Worm (Caenorhabditis elegans) whole organism, young adult: ENCODE data around the gene csn-6.

Experiments
- Y79H2A.3 ChIP-seq: fragments of 200-800 bp; sonication (Bioruptor generic); conservative IDR thresholded peaks from 2 replicates; pipeline ENCODE4 v1.3.6; 2022; ENCODE audit warnings: missing genetic modification reagents, missing genetic modification characterization, missing compliant biosample characterization
- ZK185.1 ChIP-seq: sonication (generic microtip); optimal IDR thresholded peaks from 2 replicates; lab custom pipeline; 2016; ENCODE audit warnings: mild to moderate bottlenecking, missing genetic modification characterization, missing compliant biosample characterization; ENCODE audit not compliant: poor library complexity, severe bottlenecking
- ama-1 ChIP-seq, 3 experiments: fragments of 150-350 bp in 1 of 3; sonication (generic microtip) in 2 of 3; optimal IDR thresholded peaks; 2 replicates each; lab custom pipeline; 2014 to 2018; ENCODE audit warnings: missing biosample characterization in 2 of 3, missing genetic modification characterization in 2 of 3, missing genetic modification reagents in 2 of 3
- ceh-27 ChIP-seq: fragments of 200-800 bp; sonication (Bioruptor generic); optimal IDR thresholded peaks from 2 replicates; lab custom pipeline; 2018; ENCODE audit warnings: mild to moderate bottlenecking, missing genetic modification characterization, moderate library complexity, missing compliant biosample characterization
- dpl-1 ChIP-seq: fragments of 150-350 bp; optimal IDR thresholded peaks from 2 replicates; lab custom pipeline; 2014; ENCODE audit warnings: missing biosample characterization, missing genetic modification reagents, missing genetic modification characterization
- lin-54 ChIP-seq: fragments of 200-800 bp; sonication (Bioruptor generic); optimal IDR thresholded peaks from 2 replicates; lab custom pipeline; 2018; ENCODE audit warnings: mild to moderate bottlenecking, missing genetic modification characterization, missing compliant biosample characterization
- nfya-2 ChIP-seq: fragments of 200-800 bp; sonication (Bioruptor generic); IDR thresholded peaks from 2 replicates; pipeline ENCODE4 v1.3.6; 2022; ENCODE audit warnings: missing genetic modification reagents, missing genetic modification characterization, missing compliant biosample characterization
- repo-1 ChIP-seq: sonication (generic microtip); optimal IDR thresholded peaks from 2 replicates; lab custom pipeline; 2017; ENCODE audit warnings: mild to moderate bottlenecking, missing genetic modification characterization, missing compliant biosample characterization
- sdz-38 ChIP-seq: sonication (generic microtip); optimal IDR thresholded peaks from 2 replicates; lab custom pipeline; 2016; ENCODE audit warnings: missing genotype, missing genetic modification characterization, missing compliant biosample characterization
- snpc-4 ChIP-seq, 5 experiments: fragments of 150-350 bp in 1 of 5; sonication (generic microtip) in 4 of 5; optimal IDR thresholded peaks; 2 replicates each; lab custom pipeline; 2014 to 2018; ENCODE audit warnings: missing genetic modification characterization in 5 of 5, missing biosample characterization in 3 of 5, antibody characterized with exemption in 2 of 5, mild to moderate bottlenecking in 2 of 5, missing compliant biosample characterization in 2 of 5, missing genotype in 2 of 5, moderate library complexity in 2 of 5, missing genetic modification reagents in 1 of 5
- unc-62 ChIP-seq: fragments of 150-350 bp; optimal IDR thresholded peaks from 2 replicates; lab custom pipeline; 2014; ENCODE audit warnings: missing biosample characterization, missing genetic modification reagents, missing genetic modification characterization
- ztf-22 ChIP-seq: fragments of 200-800 bp; sonication (Bioruptor generic); optimal IDR thresholded peaks from 2 replicates; lab custom pipeline; 2018; ENCODE audit warnings: mild to moderate bottlenecking, missing genetic modification characterization, moderate library complexity, missing compliant biosample characterization

DNA sequence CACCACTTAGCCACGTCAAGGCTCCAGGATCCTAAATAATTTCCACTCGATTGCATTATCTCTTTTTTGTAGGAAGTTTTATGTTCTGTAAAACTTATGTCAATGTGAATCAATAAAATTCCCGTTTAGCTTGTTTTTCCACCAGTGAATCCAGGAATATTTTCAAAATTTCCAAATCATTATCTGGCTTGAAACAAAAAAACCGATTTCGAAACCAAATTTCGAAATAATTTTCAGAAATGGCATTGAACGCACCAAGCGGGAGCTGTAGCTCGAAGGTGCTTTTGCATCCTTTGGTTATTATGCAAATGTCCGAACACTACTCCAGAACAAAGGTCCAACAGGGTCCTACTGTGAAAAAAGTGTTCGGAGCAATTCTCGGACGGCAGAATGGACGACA lies at the start of gene csn-6:
- TF ChIP-seq unc-62 = no peak
- no peak for TF ChIP-seq ceh-27 (GFP tag; lab: Kevin White, UChicago)
- TF ChIP-seq nfya-2 (GFP tag; lab: Robert Waterston, UW) = no peak
- no peak for TF ChIP-seq ZK185.1
- TF ChIP-seq dpl-1 (GFP tag; lab: Kevin White, UChicago) = no peak
- no peak for TF ChIP-seq ztf-22 (GFP tag; lab: Kevin White, UChicago)
- no peak for TF ChIP-seq repo-1 (tag; lab: Kevin White, UChicago)
- no peak for TF ChIP-seq Y79H2A.3
- no peak for TF ChIP-seq snpc-4 (GFP tag; optimal IDR thresholded peaks at IDR 0.05; lab: Kevin White, UChicago)
- peak in 1 of 4 experiments; percentile 1 for TF ChIP-seq snpc-4 (tag; optimal IDR thresholded peaks at IDR 0.05; lab: Kevin White, UChicago)
- TF ChIP-seq lin-54 = no peak
- TF ChIP-seq ama-1 (optimal IDR thresholded peaks at IDR 0.05; lab: Kevin White, UChicago) = no peak
- TF ChIP-seq ama-1 (GFP tag; optimal IDR thresholded peaks at IDR 0.05; lab: Kevin White, UChicago) = no peak
- no peak for TF ChIP-seq sdz-38 (tag; lab: Kevin White, UChicago)
